Fruit fly (Drosophila melanogaster): ENCODE data around the gene CG14316.

Gene CG14316

DNA sequence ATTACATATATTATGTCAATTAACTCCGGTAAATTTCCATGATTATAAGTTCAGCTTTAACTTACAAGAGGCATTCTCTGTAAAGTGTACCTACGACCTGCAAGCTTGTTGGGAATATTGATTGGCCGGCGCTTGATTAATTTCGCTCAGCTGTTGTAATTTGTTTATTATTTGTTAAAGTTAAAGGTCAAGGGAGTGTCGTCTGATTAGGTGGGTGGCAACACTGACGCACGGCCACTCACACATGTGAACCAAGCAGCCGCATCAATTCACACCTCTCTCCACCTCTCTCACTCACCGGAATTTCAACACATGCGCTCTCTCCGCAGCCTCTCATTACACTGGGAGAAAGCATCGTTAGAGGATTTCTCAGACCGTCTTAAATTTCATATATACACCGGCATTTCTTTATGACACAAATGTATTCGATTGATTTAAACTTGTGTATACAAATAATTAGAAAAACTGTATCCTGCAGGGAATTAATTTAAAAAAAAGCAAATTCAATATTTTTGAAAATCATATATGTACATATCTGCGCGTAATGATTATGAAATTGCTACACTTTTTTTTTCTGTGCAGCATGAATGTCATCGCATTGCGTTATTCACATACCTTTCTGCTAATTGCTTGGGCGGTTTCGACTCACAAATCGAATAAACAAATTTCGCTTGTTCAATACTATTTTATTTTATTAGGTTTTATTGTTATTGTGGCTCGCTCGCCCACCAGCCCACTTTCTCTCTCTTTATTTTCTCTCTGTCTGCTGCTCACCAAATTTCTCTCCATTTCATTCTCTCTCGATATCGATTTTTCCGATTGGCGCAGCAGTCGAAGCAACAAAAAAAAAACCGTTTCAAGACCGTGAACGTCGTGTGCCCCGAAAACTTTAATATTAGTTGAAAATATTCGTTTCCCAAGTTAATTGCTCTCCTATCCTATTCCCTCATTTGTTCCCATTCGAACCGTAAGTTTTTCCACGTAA lies 20.4 kb downstream of the CG14316 start (continued):
- peak; percentile 87 for TF ChIP-seq CG8944 (GFP tag; optimal IDR thresholded peaks at IDR 0.05)
- peak; percentile 71 for TF ChIP-seq pnt (GFP tag; optimal IDR thresholded peaks at IDR 0.05)
- 0 out of 2 replicates have a peak, but pooled peaks have one; percentile 32 for TF ChIP-seq toy (GFP tag; IDR thresholded peaks at IDR 0.05)
- no peak for TF ChIP-seq Hr39 (optimal IDR thresholded peaks at IDR 0.05)
- no peak for TF ChIP-seq tna (GFP tag; IDR thresholded peaks at IDR 0.05; ENCODE audit: partially characterized antibody)
- TF ChIP-seq CG15514 (GFP tag; optimal IDR thresholded peaks at IDR 0.05): peak; percentile 81
- peak; percentile 96 for TF ChIP-seq phol (tag; optimal IDR thresholded peaks at IDR 0.05)
- peak; percentile 96 for TF ChIP-seq CoRest (tag; optimal IDR thresholded peaks at IDR 0.05)
- peak; percentile 98 for TF ChIP-seq CG17361 (GFP tag; IDR thresholded peaks at IDR 0.05)
- peak; percentile 65 for TF ChIP-seq GATAe (GFP tag; conservative IDR thresholded peaks at IDR 0.05)
- TF ChIP-seq h (optimal IDR thresholded peaks at IDR 0.05): no peak
- TF ChIP-seq disco-r (GFP tag; optimal IDR thresholded peaks at IDR 0.05): peak; percentile 82
- no peak for TF ChIP-seq HLHmδ (GFP tag; optimal IDR thresholded peaks at IDR 0.05)
- peak; percentile 92 for TF ChIP-seq NfI (GFP tag; optimal IDR thresholded peaks at IDR 0.05)
- TF ChIP-seq p53 (GFP tag; optimal IDR thresholded peaks at IDR 0.05): peak; percentile 55
- TF ChIP-seq CG18619 (GFP tag; optimal IDR thresholded peaks at IDR 0.05): peak; percentile 93
- peak; percentile 69 for TF ChIP-seq schlank (tag; optimal IDR thresholded peaks at IDR 0.05)
- TF ChIP-seq oc (tag; optimal IDR thresholded peaks at IDR 0.05): peak; percentile 96
- TF ChIP-seq Spps (tag; optimal IDR thresholded peaks at IDR 0.05): peak; percentile 82
- TF ChIP-seq CG11560 (tag; IDR thresholded peaks at IDR 0.05): peak; percentile 71; the same call in 2 of the 3 replicates
- TF ChIP-seq tx (GFP tag; optimal IDR thresholded peaks at IDR 0.05): peak; percentile 83
- TF ChIP-seq CG12769 (tag; optimal IDR thresholded peaks at IDR 0.05): no peak
- TF ChIP-seq CG14710 (tag; optimal IDR thresholded peaks at IDR 0.05): peak; percentile 93
- peak; percentile 80 for TF ChIP-seq CG4730 (GFP tag; IDR thresholded peaks at IDR 0.05)
- peak; percentile 92 for TF ChIP-seq CG15601 (tag; optimal IDR thresholded peaks at IDR 0.05)
- peak; percentile 91 for TF ChIP-seq tgo (GFP tag; IDR thresholded peaks at IDR 0.05)
- peak; percentile 86 for TF ChIP-seq CG9876 (GFP tag; optimal IDR thresholded peaks at IDR 0.05)
- TF ChIP-seq CG5180 (GFP tag; optimal IDR thresholded peaks at IDR 0.05): peak; percentile 84
- peak; percentile 69 for TF ChIP-seq dm (GFP tag; optimal IDR thresholded peaks at IDR 0.05)
- no peak for TF ChIP-seq CG17568 (GFP tag; optimal IDR thresholded peaks at IDR 0.05)
- TF ChIP-seq CG10654 (GFP tag; optimal IDR thresholded peaks at IDR 0.05): peak; percentile 89
- TF ChIP-seq CG30403 (GFP tag; optimal IDR thresholded peaks at IDR 0.05): peak; percentile 96
- peak; percentile 72 for TF ChIP-seq exex (tag; optimal IDR thresholded peaks at IDR 0.05)
- peak; percentile 91 for TF ChIP-seq B-H2 (GFP tag; optimal IDR thresholded peaks at IDR 0.05)
- TF ChIP-seq CG4707 (GFP tag; optimal IDR thresholded peaks at IDR 0.05): peak; percentile 85
- peak; percentile 21 for TF ChIP-seq Kr (GFP tag; optimal IDR thresholded peaks at IDR 0.05)
- TF ChIP-seq CG15269 (tag; optimal IDR thresholded peaks at IDR 0.05): peak; percentile 94
- TF ChIP-seq gcm (GFP tag; optimal IDR thresholded peaks at IDR 0.05): peak; percentile 92
- peak; percentile 95 for TF ChIP-seq Asciz (GFP tag; optimal IDR thresholded peaks at IDR 0.05)
- peak; percentile 88 for TF ChIP-seq CG7372 (GFP tag; IDR thresholded peaks at IDR 0.05)
- no peak for TF ChIP-seq knrl (GFP tag; IDR thresholded peaks at IDR 0.05; ENCODE audit: partially characterized antibody)
- TF ChIP-seq lola (GFP tag; optimal IDR thresholded peaks at IDR 0.05): peak in 1 of 3 experiments; percentile 94
- TF ChIP-seq sug (tag; optimal IDR thresholded peaks at IDR 0.05): peak; percentile 89
- TF ChIP-seq ttk (GFP tag; IDR thresholded peaks at IDR 0.05): peak; percentile 88
- TF ChIP-seq Drgx (GFP tag; IDR thresholded peaks at IDR 0.05): peak; percentile 69
- TF ChIP-seq wdn (GFP tag; IDR thresholded peaks at IDR 0.05): peak; percentile 73; the same call in 1 of the 2 replicates
- peak; percentile 84 for TF ChIP-seq CG4854 (GFP tag; optimal IDR thresholded peaks at IDR 0.05)
- peak; percentile 96 for TF ChIP-seq CG2712 (tag; optimal IDR thresholded peaks at IDR 0.05)

All from whole organism, embryonic.